Worm (Caenorhabditis elegans) whole organism, L4 larva: ENCODE results near the gene twk-40.

ENCODE experiments used
- F26F4.8 ChIP-seq: fragments of 200-800 bp; sonication (Bioruptor generic); conservative IDR thresholded peaks from 2 replicates; pipeline ENCODE4 v1.3.6; 2022; ENCODE audit warnings: missing genetic modification characterization, missing compliant biosample characterization
- F49E8.2 ChIP-seq: sonication (generic microtip); optimal IDR thresholded peaks from 2 replicates; lab custom pipeline; 2016; ENCODE audit warnings: missing compliant biosample characterization, mild to moderate bottlenecking, missing genetic modification characterization, borderline replicate concordance
- Y48G9A.11 ChIP-seq: fragments of 200-800 bp; sonication (Bioruptor generic); IDR thresholded peaks from 2 replicates; pipeline ENCODE4 v1.3.6; 2022; ENCODE audit warnings: missing genetic modification reagents, missing genetic modification characterization, missing compliant biosample characterization
- aha-1 ChIP-seq: fragments of 150-350 bp; peaks from one replicate; lab custom pipeline; 2014; ENCODE audit warnings: missing biosample characterization, missing genetic modification characterization
- arid-1 ChIP-seq: fragments of 200-800 bp; sonication (Bioruptor generic); conservative IDR thresholded peaks from 2 replicates; pipeline ENCODE4 v1.3.6; 2022; ENCODE audit warnings: missing genetic modification reagents, missing genetic modification characterization, missing compliant biosample characterization
- attf-4 ChIP-seq: sonication (generic microtip); optimal IDR thresholded peaks from 3 replicates; lab custom pipeline; 2017; ENCODE audit warnings: missing biosample characterization, missing genetic modification characterization
- ceh-20 ChIP-seq: fragments of 200-800 bp; sonication (Bioruptor generic); IDR thresholded peaks from 2 replicates; pipeline ENCODE4 v1.3.6; 2022; ENCODE audit warnings: missing genetic modification reagents, missing genetic modification characterization, missing compliant biosample characterization
- ceh-28 ChIP-seq: fragments of 150-350 bp; optimal IDR thresholded peaks from 2 replicates; lab custom pipeline; 2014; ENCODE audit warnings: missing biosample characterization, missing genetic modification reagents, missing genetic modification characterization
- ces-1 ChIP-seq: fragments of 150-350 bp; sonication (generic microtip); optimal IDR thresholded peaks from 4 replicates; lab custom pipeline; 2014; ENCODE audit warnings: missing biosample characterization, missing genetic modification reagents, missing genetic modification characterization
- cey-2 ChIP-seq: sonication (generic microtip); optimal IDR thresholded peaks from 3 replicates; lab custom pipeline; 2017; ENCODE audit warnings: missing genetic modification characterization, mild to moderate bottlenecking, missing compliant biosample characterization, antibody characterized with exemption, borderline replicate concordance; ENCODE audit not compliant: insufficient read depth
- ctbp-1 ChIP-seq: fragments of 200-800 bp; sonication (Bioruptor generic); IDR thresholded peaks from 2 replicates; pipeline ENCODE4 v1.3.6; 2022; ENCODE audit warnings: missing genetic modification reagents, missing genetic modification characterization, missing compliant biosample characterization
- daf-16 ChIP-seq, 3 experiments: sonication (generic microtip); optimal IDR thresholded peaks; 2 replicates each; lab custom pipeline; 2016 to 2017; ENCODE audit warnings: missing genetic modification characterization in 3 of 3, missing genetic modification reagents in 3 of 3, mild to moderate bottlenecking in 2 of 3, missing compliant biosample characterization in 2 of 3, missing biosample characterization in 1 of 3, moderate library complexity in 1 of 3
- daf-8 ChIP-seq: fragments of 200-800 bp; sonication (Bioruptor generic); IDR thresholded peaks from 2 replicates; pipeline ENCODE4 v1.3.6; 2022; ENCODE audit warnings: missing genetic modification characterization, missing compliant biosample characterization
- dmd-8 ChIP-seq: fragments of 200-800 bp; sonication (Bioruptor generic); IDR thresholded peaks from 2 replicates; pipeline ENCODE4 v1.3.6; 2022; ENCODE audit warnings: missing genetic modification characterization, missing compliant biosample characterization
- dmd-9 ChIP-seq: fragments of 200-800 bp; sonication (Bioruptor generic); IDR thresholded peaks from 2 replicates; pipeline ENCODE4 v1.3.6; 2022; ENCODE audit warnings: missing genetic modification reagents, missing genetic modification characterization, missing compliant biosample characterization
- dpl-1 ChIP-seq: fragments of 150-350 bp; optimal IDR thresholded peaks from 2 replicates; lab custom pipeline; 2014; ENCODE audit warnings: missing biosample characterization, missing genetic modification reagents, missing genetic modification characterization
- duxl-1 ChIP-seq: sonication (generic microtip); optimal IDR thresholded peaks from 2 replicates; lab custom pipeline; 2016; ENCODE audit warnings: mild to moderate bottlenecking, missing genetic modification characterization, moderate library complexity, missing compliant biosample characterization; ENCODE audit not compliant: poor library complexity
- dve-1 ChIP-seq: sonication (generic microtip); optimal IDR thresholded peaks from 2 replicates; lab custom pipeline; 2017; ENCODE audit warnings: antibody characterized with exemption, mild to moderate bottlenecking, missing genetic modification characterization, missing compliant biosample characterization; ENCODE audit not compliant: insufficient read depth
- egl-27 ChIP-seq: sonication (generic microtip); optimal IDR thresholded peaks from 3 replicates; lab custom pipeline; 2017; ENCODE audit warnings: missing biosample characterization, missing genetic modification reagents, missing genetic modification characterization
- egl-43 ChIP-seq: fragments of 200-800 bp; sonication (Bioruptor generic); IDR thresholded peaks from 2 replicates; pipeline ENCODE4 v1.3.6; 2022; ENCODE audit warnings: missing genetic modification reagents, missing genetic modification characterization, missing compliant biosample characterization
- fkh-10 ChIP-seq: fragments of 150-350 bp; optimal IDR thresholded peaks from 2 replicates; lab custom pipeline; 2014; ENCODE audit warnings: missing biosample characterization, missing genetic modification reagents, missing genetic modification characterization
- hlh-11 ChIP-seq: fragments of 200-800 bp; sonication (Bioruptor generic); optimal IDR thresholded peaks from 2 replicates; lab custom pipeline; 2018; ENCODE audit warnings: mild to moderate bottlenecking, missing genetic modification characterization, missing compliant biosample characterization
- hmg-1.1 ChIP-seq: fragments of 200-800 bp; sonication (Bioruptor generic); IDR thresholded peaks from 2 replicates; pipeline ENCODE4 v1.3.6; 2022; ENCODE audit warnings: missing genetic modification reagents, missing genetic modification characterization, missing compliant biosample characterization
- lin-38 ChIP-seq: fragments of 200-800 bp; sonication (Bioruptor generic); IDR thresholded peaks from 2 replicates; pipeline ENCODE4 v1.3.6; 2022; ENCODE audit warnings: missing genetic modification reagents, missing genetic modification characterization, missing compliant biosample characterization
- lin-39 ChIP-seq: fragments of 150-350 bp; optimal IDR thresholded peaks from 2 replicates; lab custom pipeline; 2014; ENCODE audit warnings: missing biosample characterization, missing genetic modification reagents, missing genetic modification characterization
- lir-3 ChIP-seq: sonication (generic microtip); optimal IDR thresholded peaks from 2 replicates; lab custom pipeline; 2016; ENCODE audit warnings: mild to moderate bottlenecking, missing genetic modification characterization, missing compliant biosample characterization
- madf-9 ChIP-seq: fragments of 200-800 bp; sonication (Bioruptor generic); conservative IDR thresholded peaks from 2 replicates; pipeline ENCODE4 v1.3.6; 2022; ENCODE audit warnings: missing genetic modification reagents, missing genetic modification characterization, missing compliant biosample characterization
- mes-2 ChIP-seq: sonication (generic microtip); optimal IDR thresholded peaks from 2 replicates; lab custom pipeline; 2016; ENCODE audit warnings: missing genotype, mild to moderate bottlenecking, missing genetic modification characterization, missing compliant biosample characterization; ENCODE audit not compliant: poor library complexity, severe bottlenecking
- mxl-3 ChIP-seq: fragments of 200-800 bp; sonication (Bioruptor generic); optimal IDR thresholded peaks from 2 replicates; lab custom pipeline; 2018; ENCODE audit warnings: mild to moderate bottlenecking, missing genetic modification characterization, missing compliant biosample characterization
- nhr-10 ChIP-seq: fragments of 150-350 bp; optimal IDR thresholded peaks from 2 replicates; lab custom pipeline; 2014; ENCODE audit warnings: missing biosample characterization, missing genetic modification characterization
- nhr-25 ChIP-seq: sonication (generic microtip); optimal IDR thresholded peaks from 2 replicates; lab custom pipeline; 2017; ENCODE audit warnings: missing genetic modification characterization, mild to moderate bottlenecking, missing compliant biosample characterization, antibody characterized with exemption, moderate library complexity, borderline replicate concordance; ENCODE audit not compliant: insufficient read depth
- nhr-28 ChIP-seq: fragments of 150-350 bp; optimal IDR thresholded peaks from 2 replicates; lab custom pipeline; 2014; ENCODE audit warnings: missing biosample characterization, missing genetic modification characterization
- nhr-48 ChIP-seq: sonication (generic microtip); optimal IDR thresholded peaks from 2 replicates; lab custom pipeline; 2016; ENCODE audit warnings: mild to moderate bottlenecking, missing genetic modification characterization, missing compliant biosample characterization
- nhr-6 ChIP-seq: fragments of 150-350 bp; optimal IDR thresholded peaks from 2 replicates; lab custom pipeline; 2014; ENCODE audit warnings: missing biosample characterization, missing genetic modification characterization
- php-3 ChIP-seq: fragments of 200-800 bp; sonication (Bioruptor generic); IDR thresholded peaks from 2 replicates; pipeline ENCODE4 v1.3.6; 2022; ENCODE audit warnings: missing genetic modification reagents, missing genetic modification characterization, missing compliant biosample characterization
- pqm-1 ChIP-seq: sonication (generic microtip); optimal IDR thresholded peaks from 2 replicates; lab custom pipeline; 2017; ENCODE audit warnings: missing biosample characterization, missing genetic modification characterization
- saeg-2 ChIP-seq: fragments of 200-800 bp; sonication (Bioruptor generic); IDR thresholded peaks from 2 replicates; pipeline ENCODE4 v1.3.6; 2022; ENCODE audit warnings: missing genetic modification reagents, missing genetic modification characterization, missing compliant biosample characterization
- set-16 ChIP-seq: fragments of 200-800 bp; sonication (Bioruptor generic); IDR thresholded peaks from 2 replicates; pipeline ENCODE4 v1.3.6; 2022; ENCODE audit warnings: missing genetic modification reagents, missing genetic modification characterization, missing compliant biosample characterization
- snpc-1.2 ChIP-seq: fragments of 200-800 bp; sonication (Bioruptor generic); IDR thresholded peaks from 2 replicates; pipeline ENCODE4 v1.3.6; 2022; ENCODE audit warnings: missing genetic modification reagents, missing genetic modification characterization, missing compliant biosample characterization
- spr-1 ChIP-seq: sonication (generic microtip); optimal IDR thresholded peaks from 2 replicates; lab custom pipeline; 2016; ENCODE audit warnings: mild to moderate bottlenecking, missing genetic modification characterization, missing compliant biosample characterization
- unc-39 ChIP-seq: sonication (generic microtip); optimal IDR thresholded peaks from 2 replicates; lab custom pipeline; 2017; ENCODE audit warnings: missing biosample characterization, missing genetic modification characterization
- vab-7 ChIP-seq: fragments of 200-800 bp; sonication (Bioruptor generic); IDR thresholded peaks from 2 replicates; pipeline ENCODE4 v1.3.6; 2022; ENCODE audit warnings: missing genetic modification reagents, missing genetic modification characterization, missing compliant biosample characterization
- zfp-3 ChIP-seq: fragments of 200-800 bp; sonication (Bioruptor generic); conservative IDR thresholded peaks from 2 replicates; pipeline ENCODE4 v1.3.6; 2022; ENCODE audit warnings: missing genetic modification reagents, missing genetic modification characterization, missing compliant biosample characterization
- zip-2 ChIP-seq: fragments of 150-350 bp; optimal IDR thresholded peaks from 2 replicates; lab custom pipeline; 2014; ENCODE audit warnings: missing biosample characterization, missing genetic modification characterization
- ztf-11 ChIP-seq: fragments of 150-350 bp; optimal IDR thresholded peaks from 2 replicates; lab custom pipeline; 2014; ENCODE audit warnings: missing biosample characterization, missing genetic modification characterization

twk-40 gene

ce11 chrIII:13527424-13528097, 35.3 kb upstream of the twk-40 start, which contains the start of gene lron-13 (continued):
- TF ChIP-seq ceh-28 (tag; lab: Kevin White, UChicago): no peak
- no peak for TF ChIP-seq unc-39 (tag; lab: Kevin White, UChicago)
- TF ChIP-seq ceh-20 (GFP tag; lab: Robert Waterston, UW): no peak
- no peak for TF ChIP-seq zip-2 (tag; lab: Kevin White, UChicago)
- no peak for TF ChIP-seq duxl-1 (tag; lab: Kevin White, UChicago)
- TF ChIP-seq hmg-1.1 (GFP tag; lab: Robert Waterston, UW): no peak
- no peak for TF ChIP-seq spr-1 (tag; lab: Kevin White, UChicago)
- TF ChIP-seq nhr-48 (tag; lab: Kevin White, UChicago): no peak
- no peak for TF ChIP-seq egl-43
- peak; percentile 68 for TF ChIP-seq nhr-28
- TF ChIP-seq zfp-3 (GFP tag; lab: Robert Waterston, UW): no peak
- TF ChIP-seq nhr-10 (tag; lab: Kevin White, UChicago): no peak
- 0 out of 2 replicates have a peak, but pooled peaks have one; percentile 4 for TF ChIP-seq madf-9 (GFP tag; lab: Robert Waterston, UW)
- no peak for TF ChIP-seq nhr-25

- TF ChIP-seq snpc-1.2 (GFP tag; lab: Robert Waterston, UW) (peak; percentile 37; the same call in 1 of the 2 replicates), egl-27 (tag; lab: Kevin White, UChicago) (no peak), fkh-10 (peak; percentile 70), ctbp-1 (GFP tag; lab: Robert Waterston, UW) (peak; percentile 51; the same call in 1 of the 2 replicates)
- TF ChIP-seq, all 104 proteins: peak for 3
These were observed 34.4 kb upstream of the twk-40 start for ce11 chrIII:13526702-13527101.

ce11 chrIII:13526191-13526590, 33.9 kb upstream of the twk-40 start:
- TF ChIP-seq daf-16 (GFP tag; optimal IDR thresholded peaks at IDR 0.05; lab: Kevin White, UChicago): no peak
- peak; percentile 91 for TF ChIP-seq daf-16 (tag; optimal IDR thresholded peaks at IDR 0.05; lab: Kevin White, UChicago)
- peak; percentile 84 for TF ChIP-seq pqm-1 (tag; lab: Kevin White, UChicago)
- TF ChIP-seq lir-3 (tag; lab: Kevin White, UChicago): no peak
- TF ChIP-seq vab-7: no peak
- no peak for TF ChIP-seq arid-1 (GFP tag; lab: Robert Waterston, UW)
- no peak for TF ChIP-seq F49E8.2
- TF ChIP-seq aha-1 (tag; lab: Kevin White, UChicago): peak; percentile 46
- TF ChIP-seq ceh-20 (GFP tag; lab: Robert Waterston, UW): no peak
- TF ChIP-seq snpc-1.2 (GFP tag; lab: Robert Waterston, UW): no peak
- TF ChIP-seq lin-38 (GFP tag; lab: Robert Waterston, UW): no peak
- TF ChIP-seq mxl-3 (GFP tag; lab: Kevin White, UChicago): no peak
- no peak for TF ChIP-seq Y48G9A.11
- no peak for TF ChIP-seq nhr-6
- TF ChIP-seq dve-1 (tag; lab: Kevin White, UChicago): peak; percentile 77
- no peak for TF ChIP-seq unc-39 (tag; lab: Kevin White, UChicago)
- no peak for TF ChIP-seq cey-2 (tag; lab: Kevin White, UChicago)
- no peak for TF ChIP-seq attf-4 (tag; lab: Kevin White, UChicago)
- 0 out of 2 replicates have a peak, but pooled peaks have one; percentile 22 for TF ChIP-seq php-3
- TF ChIP-seq ces-1: no peak
- TF ChIP-seq dmd-9: no peak
- TF ChIP-seq F26F4.8 (GFP tag; lab: Robert Waterston, UW): no peak
- peak; percentile 11 for TF ChIP-seq hlh-11 (tag; lab: Kevin White, UChicago)
- no peak for TF ChIP-seq lin-39 (tag; lab: Kevin White, UChicago)
- TF ChIP-seq zip-2 (tag; lab: Kevin White, UChicago): no peak
- no peak for TF ChIP-seq ztf-11 (tag; lab: Kevin White, UChicago)
- TF ChIP-seq dpl-1 (GFP tag; lab: Kevin White, UChicago): no peak
- no peak for TF ChIP-seq dmd-8 (GFP tag; lab: Robert Waterston, UW)
- no peak for TF ChIP-seq daf-8 (GFP tag; lab: Robert Waterston, UW)
- TF ChIP-seq egl-43: no peak
- TF ChIP-seq set-16: no peak
- TF ChIP-seq mes-2: peak; percentile 50
- TF ChIP-seq saeg-2 (GFP tag; lab: Robert Waterston, UW): no peak
